Fruit fly (Drosophila melanogaster) whole organism, embryonic: ENCODE data around the gene CG14006.
A peak's percentile ranks its signal among the peaks of the same experiment; 100 is the strongest.

Source experiments
- Aef1 ChIP-seq: fragments of 200-800 bp; sonication (Bioruptor generic); IDR thresholded peaks from 3 replicates; pipeline ENCODE4 v1.3.6; 2022; ENCODE audit warnings: missing biosample characterization, missing genetic modification characterization
- Awh ChIP-seq: fragments of 200-800 bp; sonication (Bioruptor generic); IDR thresholded peaks from 2 replicates; pipeline ENCODE4, ENCODE4 v1.3.6; 2022; ENCODE audit warnings: missing biosample characterization, missing genetic modification characterization
- CG12155 ChIP-seq: fragments of 200-800 bp; sonication (Bioruptor generic); optimal IDR thresholded peaks from 3 replicates; lab custom pipeline; 2016; ENCODE audit warnings: missing biosample characterization, missing genetic modification characterization
- CG1233 ChIP-seq: fragments of 200-800 bp; sonication (Bioruptor generic); optimal IDR thresholded peaks from 4 replicates; lab custom pipeline; 2018; ENCODE audit warnings: missing biosample characterization, mild to moderate bottlenecking, missing genetic modification characterization
- CG12659 ChIP-seq: fragments of 200-800 bp; sonication (Bioruptor generic); optimal IDR thresholded peaks from 3 replicates; lab custom pipeline; 2017; ENCODE audit warnings: mild to moderate bottlenecking, missing biosample characterization, missing genetic modification reagents, missing genetic modification characterization
- CG13287 ChIP-seq: fragments of 200-800 bp; sonication (Bioruptor generic); IDR thresholded peaks from 2 replicates; pipeline ENCODE4 v1.3.6; 2022; ENCODE audit warnings: missing biosample characterization, missing genetic modification characterization; ENCODE audit not compliant: partially characterized antibody
- CG13296 ChIP-seq: fragments of 200-800 bp; sonication (Bioruptor generic); optimal IDR thresholded peaks from 3 replicates; lab custom pipeline; 2018; ENCODE audit warnings: missing biosample characterization, mild to moderate bottlenecking, missing genetic modification characterization
- CG13775 ChIP-seq: fragments of 200-800 bp; sonication (Bioruptor generic); optimal IDR thresholded peaks from 3 replicates; lab custom pipeline; 2017; ENCODE audit warnings: missing biosample characterization, mild to moderate bottlenecking, missing genetic modification characterization
- CG15073 ChIP-seq: fragments of 200-800 bp; sonication (Bioruptor generic); optimal IDR thresholded peaks from 2 replicates; lab custom pipeline; 2016; ENCODE audit warnings: missing biosample characterization, missing genetic modification characterization
- CG15269 ChIP-seq: fragments of 200-800 bp; sonication (Bioruptor generic); optimal IDR thresholded peaks from 2 replicates; lab custom pipeline; 2018; ENCODE audit warnings: missing biosample characterization, mild to moderate bottlenecking, missing genetic modification characterization, moderate library complexity
- CG17328 ChIP-seq: fragments of 200-800 bp; sonication (Bioruptor generic); IDR thresholded peaks from 2 replicates; pipeline ENCODE4 v1.3.6; 2022; ENCODE audit warnings: missing biosample characterization, missing genetic modification characterization
- CG2199 ChIP-seq: fragments of 200-800 bp; sonication (Bioruptor generic); IDR thresholded peaks from 3 replicates; pipeline ENCODE4 v1.3.6; 2022; ENCODE audit warnings: missing biosample characterization, missing genetic modification characterization
- CG3065 ChIP-seq: fragments of 200-800 bp; sonication (Bioruptor generic); optimal IDR thresholded peaks from 2 replicates; lab custom pipeline; 2016; ENCODE audit warnings: missing biosample characterization, missing genetic modification characterization
- CG31224 ChIP-seq: fragments of 200-800 bp; sonication (Bioruptor generic); IDR thresholded peaks from 2 replicates; pipeline ENCODE4 v1.3.6; 2022; ENCODE audit warnings: missing biosample characterization, missing genetic modification characterization
- CG32772 ChIP-seq: fragments of 200-800 bp; sonication (Bioruptor generic); IDR thresholded peaks from 2 replicates; pipeline ENCODE4 v1.3.6; 2022; ENCODE audit warnings: missing biosample characterization, missing genetic modification characterization
- CG42726 ChIP-seq: fragments of 200-800 bp; sonication (Bioruptor generic); IDR thresholded peaks from 2 replicates; pipeline ENCODE4 v1.3.6; 2022; ENCODE audit warnings: missing biosample characterization, missing genetic modification characterization; ENCODE audit not compliant: partially characterized antibody
- CG5953 ChIP-seq: fragments of 200-800 bp; sonication (Bioruptor generic); IDR thresholded peaks from 2 replicates; pipeline ENCODE4 v1.3.6; 2022; ENCODE audit warnings: missing biosample characterization, missing genetic modification characterization
- CG6254 ChIP-seq: fragments of 200-800 bp; sonication (Bioruptor generic); optimal IDR thresholded peaks from 3 replicates; lab custom pipeline; 2017; ENCODE audit warnings: mild to moderate bottlenecking, missing biosample characterization, missing genetic modification reagents, missing genetic modification characterization
- CG7357 ChIP-seq: fragments of 200-800 bp; sonication (Bioruptor generic); IDR thresholded peaks from 3 replicates; pipeline ENCODE4 v1.3.6; 2022; ENCODE audit warnings: missing biosample characterization, missing genetic modification characterization
- Dp ChIP-seq: fragments of 200-800 bp; sonication (Bioruptor generic); optimal IDR thresholded peaks from 2 replicates; lab custom pipeline; 2018; ENCODE audit warnings: missing biosample characterization, mild to moderate bottlenecking, missing genetic modification characterization, moderate library complexity
- Eip74EF ChIP-seq, 2 experiments: fragments of 200-800 bp in 1 of 2; fragments of >200 bp in 1 of 2; sonication (Bioruptor generic) in 1 of 2; optimal IDR thresholded peaks; 2 replicates each; lab custom pipeline; 2017 to 2019; ENCODE audit warnings: missing biosample characterization in 2 of 2, missing genetic modification characterization in 2 of 2, mild to moderate bottlenecking in 1 of 2, moderate library complexity in 1 of 2
- HLH3B ChIP-seq: fragments of 200-800 bp; sonication (Bioruptor generic); IDR thresholded peaks from 2 replicates; pipeline ENCODE4 v1.3.6; 2022; ENCODE audit warnings: missing biosample characterization, missing genetic modification characterization
- HLH4C ChIP-seq: fragments of 200-800 bp; sonication (Bioruptor generic); IDR thresholded peaks from 3 replicates; pipeline ENCODE4 v1.3.6; 2022; ENCODE audit warnings: missing biosample characterization, missing genetic modification characterization; ENCODE audit not compliant: partially characterized antibody
- HmgZ ChIP-seq: fragments of 200-800 bp; sonication (Bioruptor generic); optimal IDR thresholded peaks from 2 replicates; lab custom pipeline; 2018; ENCODE audit warnings: missing biosample characterization, mild to moderate bottlenecking, missing genetic modification characterization
- Med ChIP-seq: fragments of 200-800 bp; sonication (Bioruptor generic); peaks from one replicate; lab custom pipeline; 2016; ENCODE audit warnings: missing biosample characterization, missing genetic modification characterization, mild to moderate bottlenecking, inconsistent platforms, moderate library complexity
- Mrtf ChIP-seq: fragments of 200-800 bp; sonication (Bioruptor generic); IDR thresholded peaks from 3 replicates; pipeline ENCODE4 v1.3.6; 2022; ENCODE audit warnings: missing biosample characterization, missing genetic modification characterization
- Nf-YA ChIP-seq: fragments of 200-800 bp; sonication (Bioruptor generic); IDR thresholded peaks from 2 replicates; pipeline ENCODE4 v1.3.6; 2022; ENCODE audit warnings: missing biosample characterization, missing genetic modification characterization
- Rx ChIP-seq: fragments of 200-800 bp; sonication (Bioruptor generic); IDR thresholded peaks from 2 replicates; pipeline ENCODE4 v1.3.6; 2022; ENCODE audit warnings: missing biosample characterization, missing genetic modification characterization
- amos ChIP-seq: fragments of 200-800 bp; sonication (Bioruptor generic); IDR thresholded peaks from 2 replicates; pipeline ENCODE4 v1.3.6; 2022; ENCODE audit warnings: missing biosample characterization, missing genetic modification characterization; ENCODE audit not compliant: partially characterized antibody
- btn ChIP-seq: fragments of 200-800 bp; sonication (Bioruptor generic); optimal IDR thresholded peaks from 2 replicates; lab custom pipeline; 2016; ENCODE audit warnings: missing biosample characterization, missing genetic modification characterization
- dysf ChIP-seq: fragments of 200-800 bp; sonication (Bioruptor generic); IDR thresholded peaks from 3 replicates; pipeline ENCODE4 v1.3.6; 2022; ENCODE audit warnings: missing biosample characterization, missing genetic modification characterization
- ems ChIP-seq: fragments of 200-800 bp; sonication (Bioruptor generic); optimal IDR thresholded peaks from 3 replicates; lab custom pipeline; 2016; ENCODE audit warnings: missing biosample characterization, missing genetic modification characterization
- exex ChIP-seq: fragments of 200-800 bp; sonication (Bioruptor generic); optimal IDR thresholded peaks from 4 replicates; lab custom pipeline; 2018; ENCODE audit warnings: missing biosample characterization, mild to moderate bottlenecking, missing genetic modification characterization, moderate library complexity
- fu2 ChIP-seq: fragments of 200-800 bp; sonication (Bioruptor generic); optimal IDR thresholded peaks from 2 replicates; lab custom pipeline; 2016; ENCODE audit warnings: missing biosample characterization, missing genetic modification characterization
- gcm ChIP-seq: fragments of 200-800 bp; sonication (Bioruptor generic); optimal IDR thresholded peaks from 2 replicates; lab custom pipeline; 2019; ENCODE audit warnings: missing biosample characterization, mild to moderate bottlenecking, missing genetic modification characterization, moderate library complexity
- gsb ChIP-seq: fragments of 200-800 bp; sonication (Bioruptor generic); IDR thresholded peaks from 2 replicates; pipeline ENCODE4 v1.3.6; 2022; ENCODE audit warnings: missing biosample characterization, missing genetic modification characterization
- hb ChIP-seq: fragments of 200-800 bp; sonication (Bioruptor generic); IDR thresholded peaks from 3 replicates; pipeline ENCODE4 v1.3.6; 2022; ENCODE audit warnings: missing biosample characterization, missing genetic modification characterization; ENCODE audit not compliant: partially characterized antibody
- inv ChIP-seq: fragments of 200-800 bp; sonication (Bioruptor generic); IDR thresholded peaks from 2 replicates; pipeline ENCODE4 v1.3.6; 2022; ENCODE audit warnings: missing biosample characterization, missing genetic modification characterization; ENCODE audit not compliant: partially characterized antibody
- mld ChIP-seq: fragments of 200-800 bp; sonication (Bioruptor generic); IDR thresholded peaks from 3 replicates; pipeline ENCODE4 v1.3.6; 2022; ENCODE audit warnings: missing biosample characterization, missing genetic modification characterization; ENCODE audit not compliant: partially characterized antibody
- sd ChIP-seq: fragments of 200-800 bp; sonication (Bioruptor generic); optimal IDR thresholded peaks from 3 replicates; lab custom pipeline; 2018; ENCODE audit warnings: missing biosample characterization, mild to moderate bottlenecking, missing genetic modification characterization, moderate library complexity
- sna ChIP-seq: fragments of 200-800 bp; sonication (Bioruptor generic); IDR thresholded peaks from 2 replicates; pipeline ENCODE4 v1.3.6; 2022; ENCODE audit warnings: missing biosample characterization, missing genetic modification characterization; ENCODE audit not compliant: partially characterized antibody
- stwl ChIP-seq: fragments of 200-800 bp; sonication (Bioruptor generic); optimal IDR thresholded peaks from 3 replicates; lab custom pipeline; 2018; ENCODE audit warnings: missing biosample characterization, mild to moderate bottlenecking, missing genetic modification characterization, moderate library complexity
- twi ChIP-seq: fragments of 200-800 bp; optimal IDR thresholded peaks from 2 replicates; lab custom pipeline; 2019; ENCODE audit warnings: missing biosample characterization, mild to moderate bottlenecking, missing genetic modification characterization, moderate library complexity
- yki ChIP-seq: fragments of >200 bp; optimal IDR thresholded peaks from 3 replicates; lab custom pipeline; 2018
- zf30C ChIP-seq: fragments of 200-800 bp; sonication (Bioruptor generic); optimal IDR thresholded peaks from 3 replicates; lab custom pipeline; 2018; ENCODE audit warnings: missing biosample characterization, mild to moderate bottlenecking, missing genetic modification characterization
- zfh1 ChIP-seq: fragments of 200-800 bp; sonication (Bioruptor generic); IDR thresholded peaks from 3 replicates; pipeline ENCODE4 v1.3.6; 2022; ENCODE audit warnings: missing biosample characterization, missing genetic modification characterization
- zfh2 ChIP-seq: fragments of 200-800 bp; sonication (Bioruptor generic); optimal IDR thresholded peaks from 2 replicates; lab custom pipeline; 2016; ENCODE audit warnings: missing biosample characterization, missing genetic modification characterization

Gene CG14006

DNA sequence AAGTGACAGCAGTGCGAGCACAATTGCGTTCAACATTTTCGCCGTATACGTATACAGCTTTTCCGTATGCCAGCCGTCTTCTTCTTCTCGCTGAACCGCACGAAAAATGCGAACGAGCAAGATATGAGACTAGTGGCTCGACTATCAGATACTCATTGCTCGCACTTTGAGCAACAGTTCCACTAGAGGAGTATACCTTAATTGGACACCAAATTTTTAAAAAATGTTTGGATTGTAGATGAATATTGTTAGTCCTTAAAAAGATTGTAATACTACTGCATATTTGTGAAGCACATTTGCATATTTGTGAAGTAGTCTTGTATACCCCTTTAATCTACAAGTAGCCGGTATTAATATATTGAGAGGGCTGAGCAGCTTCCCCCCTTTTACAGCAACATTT is 49.5 kb upstream of the CG14006 start (continued):
- no peak for TF ChIP-seq CG5953

DNA sequence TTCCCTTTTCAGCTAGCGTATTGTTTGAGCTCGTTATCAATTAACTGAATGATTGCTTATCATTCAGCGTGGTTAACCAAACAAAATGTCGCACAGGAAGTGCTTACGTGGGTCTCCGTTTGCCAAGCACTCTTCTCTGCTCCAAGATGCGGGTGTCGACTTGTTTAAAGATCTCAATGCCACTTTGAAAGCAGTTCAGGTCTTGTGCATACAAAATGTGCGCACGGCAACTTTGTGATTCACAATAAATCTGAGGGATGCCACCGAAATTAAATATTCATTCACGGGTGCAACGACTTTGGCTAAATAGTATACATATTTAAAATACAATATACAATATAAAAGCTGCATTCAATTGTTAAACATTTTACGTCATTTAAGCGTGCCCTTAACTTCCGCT is 43.7 kb upstream of the CG14006 start:
- TF ChIP-seq exex (tag; lab: Kevin White, UChicago): peak; percentile 11
- no peak for TF ChIP-seq stwl (tag; lab: Kevin White, UChicago)
- peak; percentile 46 for TF ChIP-seq gcm (GFP tag; lab: Kevin White, UChicago)
- no peak for TF ChIP-seq CG13775
- 0 out of 3 replicates have a peak, but pooled peaks have one; percentile 52 for TF ChIP-seq CG2199 (GFP tag; lab: Robert Waterston, UW)
- TF ChIP-seq Eip74EF (GFP tag; optimal IDR thresholded peaks at IDR 0.05; lab: Kevin White, UChicago): no peak
- no peak for TF ChIP-seq CG13296 (GFP tag; lab: Kevin White, UChicago)

DNA sequence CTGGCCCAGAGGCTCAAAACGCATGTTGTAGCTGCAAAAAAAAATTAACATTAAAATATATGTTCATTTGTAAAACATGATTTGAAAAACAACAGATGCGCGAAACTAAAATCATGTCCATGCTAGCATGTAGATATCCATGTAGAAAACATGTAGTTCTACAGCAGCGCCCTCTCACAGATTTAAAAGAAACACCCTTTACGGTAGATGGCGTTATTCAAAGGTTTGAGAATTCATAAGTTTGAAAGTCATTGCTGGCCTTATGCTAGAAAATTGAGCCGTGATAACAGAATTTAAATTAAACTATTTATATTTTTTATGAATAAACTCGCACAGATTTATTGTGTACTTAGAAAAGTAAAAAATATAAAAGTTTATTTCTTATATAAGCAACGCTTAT is 42.6 kb upstream of the CG14006 start:
- TF ChIP-seq CG15269 (tag; lab: Kevin White, UChicago): peak; percentile 1
- TF ChIP-seq CG17328 (GFP tag; lab: Robert Waterston, UW): 0 out of 2 replicates have a peak, but pooled peaks have one; percentile 9
- peak; percentile 39 for TF ChIP-seq CG1233
- peak; percentile 55; the same call in 1 of the 3 replicates for TF ChIP-seq dysf
- TF ChIP-seq zfh1 (GFP tag; lab: Robert Waterston, UW): peak; percentile 50; the same call in 2 of the 3 replicates
- TF ChIP-seq Nf-YA (GFP tag; lab: Robert Waterston, UW): no peak
- peak; percentile 38 for TF ChIP-seq CG3065
- peak; percentile 47 for TF ChIP-seq Dp (GFP tag; lab: Kevin White, UChicago)
- TF ChIP-seq CG13287 (GFP tag; lab: Robert Waterston, UW): peak; percentile 45; the same call in 1 of the 2 replicates
- TF ChIP-seq zfh2 (GFP tag; lab: Kevin White, UChicago): peak; percentile 17
- TF ChIP-seq CG31224 (GFP tag; lab: Robert Waterston, UW): no peak
- TF ChIP-seq HLH4C (GFP tag; lab: Robert Waterston, UW): peak; percentile 62
- TF ChIP-seq gsb (GFP tag; lab: Robert Waterston, UW): 0 out of 2 replicates have a peak, but pooled peaks have one; percentile 10
- TF ChIP-seq CG42726 (GFP tag; lab: Robert Waterston, UW): peak; percentile 92
- TF ChIP-seq HmgZ: peak; percentile 45
- no peak for TF ChIP-seq Awh
- TF ChIP-seq CG7357 (GFP tag; lab: Robert Waterston, UW): no peak
- TF ChIP-seq sna (GFP tag; lab: Robert Waterston, UW): no peak
- peak; percentile 65 for TF ChIP-seq hb (GFP tag; lab: Robert Waterston, UW)
- no peak for TF ChIP-seq twi
- TF ChIP-seq CG12659 (GFP tag; lab: Kevin White, UChicago): no peak
- no peak for TF ChIP-seq sd
- no peak for TF ChIP-seq CG15073
- TF ChIP-seq yki (lab: Kevin White, UChicago): peak; percentile 52
- peak; percentile 18; the same call in 1 of the 2 replicates for TF ChIP-seq Rx
- TF ChIP-seq CG32772 (GFP tag; lab: Robert Waterston, UW): 0 out of 2 replicates have a peak, but pooled peaks have one; percentile 10
- no peak for TF ChIP-seq zf30C
- peak; percentile 43; the same call in 2 of the 3 replicates for TF ChIP-seq Aef1 (GFP tag; lab: Robert Waterston, UW)
- TF ChIP-seq btn: no peak
- peak; percentile 82 for TF ChIP-seq amos (GFP tag; lab: Robert Waterston, UW)
- TF ChIP-seq inv: peak; percentile 58; the same call in 1 of the 2 replicates
- no peak for TF ChIP-seq fu2 (GFP tag; lab: Kevin White, UChicago)
- TF ChIP-seq Med (GFP tag; lab: Kevin White, UChicago): peak; percentile 86
- TF ChIP-seq mld (GFP tag; lab: Robert Waterston, UW): no peak
- TF ChIP-seq HLH3B (GFP tag; lab: Robert Waterston, UW): 0 out of 2 replicates have a peak, but pooled peaks have one; percentile 27
- no peak for TF ChIP-seq CG6254 (GFP tag; lab: Kevin White, UChicago)
- TF ChIP-seq Mrtf (GFP tag; lab: Robert Waterston, UW): peak; percentile 65; the same call in 1 of the 3 replicates
- no peak for TF ChIP-seq ems
- TF ChIP-seq CG12155: no peak
